Worm (Caenorhabditis elegans): ENCODE results near the gene nas-21.
A peak's percentile ranks its signal among the peaks of the same experiment; 100 is the strongest.

The nas-21 gene

ce11 chrV:11438464-11438863 is 33.9 kb upstream of the nas-21 start, which contains the start of gene dmsr-1:
TSS of gene dmsr-1 (plus strand) at chrV:11438764.
- TF ChIP-seq rnt-1 (tag; optimal IDR thresholded peaks at IDR 0.05) (no peak), unc-55 (GFP tag; optimal IDR thresholded peaks at IDR 0.05) (no peak), K09A11.1 (tag; optimal IDR thresholded peaks at IDR 0.05; ENCODE audit: insufficient read depth) (no peak), Y22D7AL.16 (tag; optimal IDR thresholded peaks at IDR 0.05) (no peak), madf-2 (tag; optimal IDR thresholded peaks at IDR 0.05) (no peak), unc-42 (tag; optimal IDR thresholded peaks at IDR 0.05) (no peak), K02D7.2 (tag; optimal IDR thresholded peaks at IDR 0.05) (no peak), ztf-16 (tag; optimal IDR thresholded peaks at IDR 0.05) (no peak), ceh-22 (tag; optimal IDR thresholded peaks at IDR 0.05) (no peak), npax-4 (tag; optimal IDR thresholded peaks at IDR 0.05) (no peak), sox-4 (tag; optimal IDR thresholded peaks at IDR 0.05) (no peak), odd-2 (tag; optimal IDR thresholded peaks at IDR 0.05) (no peak), hlh-8 (tag; optimal IDR thresholded peaks at IDR 0.05) (no peak), che-1 (tag; optimal IDR thresholded peaks at IDR 0.05) (no peak), elt-4 (tag; optimal IDR thresholded peaks at IDR 0.05) (no peak), sdc-2 (tag; optimal IDR thresholded peaks at IDR 0.05) (no peak), ceh-48 (tag; optimal IDR thresholded peaks at IDR 0.05) (no peak), pha-4 (tag; optimal IDR thresholded peaks at IDR 0.05) (no peak), ceh-31 (tag; optimal IDR thresholded peaks at IDR 0.05) (no peak), ceh-9 (tag; optimal IDR thresholded peaks at IDR 0.05) (no peak)

DNA sequence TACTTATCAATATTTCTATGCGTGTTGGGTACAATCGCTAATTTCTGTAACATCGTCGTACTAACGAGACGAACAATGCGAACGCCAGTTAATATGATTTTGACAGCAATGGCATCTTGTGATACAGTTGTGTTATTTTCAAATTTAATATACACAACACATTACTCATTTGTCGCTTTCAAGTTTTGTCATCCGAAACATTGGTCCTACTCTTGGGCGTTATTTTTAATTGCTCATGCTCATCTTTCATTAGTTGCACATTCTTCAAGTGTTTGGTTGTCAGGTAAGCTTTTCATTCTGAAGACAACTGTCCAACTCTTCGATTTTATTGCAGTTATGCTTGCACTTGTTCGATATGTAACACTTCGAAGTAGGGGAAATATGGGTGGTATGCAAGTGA is 33.2 kb upstream of the nas-21 start:
- no peak for TF ChIP-seq zip-5 (tag; optimal IDR thresholded peaks at IDR 0.05)
- no peak for TF ChIP-seq pha-2 (tag; optimal IDR thresholded peaks at IDR 0.05)
- TF ChIP-seq hlh-15 (tag; optimal IDR thresholded peaks at IDR 0.05): no peak
- TF ChIP-seq ref-2 (tag; optimal IDR thresholded peaks at IDR 0.05): no peak
- TF ChIP-seq pros-1 (tag; optimal IDR thresholded peaks at IDR 0.05): no peak
- TF ChIP-seq ceh-14 (tag; optimal IDR thresholded peaks at IDR 0.05): no peak
- TF ChIP-seq unc-42 (tag; optimal IDR thresholded peaks at IDR 0.05): no peak
- no peak for TF ChIP-seq Y22D7AL.16 (tag; optimal IDR thresholded peaks at IDR 0.05)
- no peak for TF ChIP-seq ceh-22 (tag; optimal IDR thresholded peaks at IDR 0.05)
- no peak for TF ChIP-seq ceh-31 (tag; optimal IDR thresholded peaks at IDR 0.05)
- TF ChIP-seq che-1 (tag; optimal IDR thresholded peaks at IDR 0.05): no peak

DNA sequence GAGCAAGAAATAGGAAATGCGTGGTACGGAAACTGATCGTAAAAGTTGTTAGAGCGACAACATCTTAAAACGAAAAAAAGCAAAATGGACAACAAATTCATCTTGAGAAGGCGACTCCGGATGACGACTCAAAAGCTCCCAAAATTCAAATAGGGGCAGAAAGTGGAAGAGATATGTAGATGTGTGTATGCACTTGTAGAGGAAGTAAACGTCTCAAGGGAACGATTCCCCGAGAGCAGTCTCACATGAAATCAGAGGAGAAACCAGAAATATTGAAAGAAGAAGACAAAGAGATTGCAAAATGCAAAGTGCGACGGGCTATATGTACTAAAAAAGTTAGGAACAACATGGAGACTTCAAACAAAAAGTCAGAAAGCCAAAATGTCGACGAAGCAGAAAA is 28.9 kb upstream of the nas-21 start, which contains the start of gene F57B7.2:
Gene F57B7.2, minus strand, starts transcription at position 101 of the 400 bp plus-strand sequence.
- TF ChIP-seq ceh-2 (tag; optimal IDR thresholded peaks at IDR 0.05): no peak
- TF ChIP-seq gmeb-2 (tag; optimal IDR thresholded peaks at IDR 0.05): no peak
- TF ChIP-seq dve-1 (tag; optimal IDR thresholded peaks at IDR 0.05): no peak
- TF ChIP-seq rnt-1 (tag; optimal IDR thresholded peaks at IDR 0.05): no peak
- no peak for TF ChIP-seq ceh-18 (tag; optimal IDR thresholded peaks at IDR 0.05)
- no peak for TF ChIP-seq nhr-232 (tag; optimal IDR thresholded peaks at IDR 0.05)
- TF ChIP-seq C38D4.7 (GFP tag; optimal IDR thresholded peaks at IDR 0.05): no peak
- TF ChIP-seq hlh-8 (tag; optimal IDR thresholded peaks at IDR 0.05): no peak
- no peak for TF ChIP-seq pqm-1 (tag; optimal IDR thresholded peaks at IDR 0.05)
- TF ChIP-seq sdc-2 (tag; optimal IDR thresholded peaks at IDR 0.05): no peak
- no peak for TF ChIP-seq lin-11 (tag; optimal IDR thresholded peaks at IDR 0.05)
- no peak for TF ChIP-seq ref-2 (tag; optimal IDR thresholded peaks at IDR 0.05)
- TF ChIP-seq ets-4 (tag; optimal IDR thresholded peaks at IDR 0.05): no peak

ce11 chrV:11445375-11445774 is 27.0 kb upstream of the nas-21 start:
- no peak for TF ChIP-seq hlh-8 (tag; optimal IDR thresholded peaks at IDR 0.05)
- TF ChIP-seq ceh-14 (tag; optimal IDR thresholded peaks at IDR 0.05): peak; percentile 44
- TF ChIP-seq C08G9.2 (tag; optimal IDR thresholded peaks at IDR 0.05): peak; percentile 17
- TF ChIP-seq hlh-30 (tag; optimal IDR thresholded peaks at IDR 0.05; ENCODE audit: insufficient read depth): no peak
- TF ChIP-seq ceh-31 (tag; optimal IDR thresholded peaks at IDR 0.05): peak; percentile 51
- TF ChIP-seq ceh-9 (tag; optimal IDR thresholded peaks at IDR 0.05): no peak
- TF ChIP-seq ceh-6 (GFP tag; optimal IDR thresholded peaks at IDR 0.05): no peak
- no peak for TF ChIP-seq ceh-24 (tag; optimal IDR thresholded peaks at IDR 0.05)
- no peak for TF ChIP-seq tbx-7 (tag; optimal IDR thresholded peaks at IDR 0.05)
- TF ChIP-seq tbx-2 (tag; optimal IDR thresholded peaks at IDR 0.05): peak; percentile 39
- TF ChIP-seq unc-42 (tag; optimal IDR thresholded peaks at IDR 0.05): peak; percentile 40
- TF ChIP-seq ceh-18 (tag; optimal IDR thresholded peaks at IDR 0.05): peak; percentile 6
- peak; percentile 28 for TF ChIP-seq F13H6.1 (tag; optimal IDR thresholded peaks at IDR 0.05)
- TF ChIP-seq ceh-48 (tag; optimal IDR thresholded peaks at IDR 0.05): peak; percentile 89
- no peak for TF ChIP-seq unc-3 (GFP tag; conservative IDR thresholded peaks at IDR 0.05)
- TF ChIP-seq unc-3 (tag; optimal IDR thresholded peaks at IDR 0.05): no peak
- peak; percentile 62 for TF ChIP-seq ref-2 (tag; optimal IDR thresholded peaks at IDR 0.05)
- TF ChIP-seq nfya-1 (tag; optimal IDR thresholded peaks at IDR 0.05): peak; percentile 69
- TF ChIP-seq dmd-4 (tag; optimal IDR thresholded peaks at IDR 0.05; ENCODE audit: borderline replicate concordance): no peak
- TF ChIP-seq ceh-34 (tag; optimal IDR thresholded peaks at IDR 0.05): peak; percentile 39
- no peak for TF ChIP-seq ceh-45 (GFP tag; IDR thresholded peaks at IDR 0.05)
